Fruit fly (Drosophila melanogaster): ENCODE measurements around the gene CG14689.

dm6 chr3R:10711148-10711547, at the start of gene CG14689:
- TF ChIP-seq org-1 (GFP tag; optimal IDR thresholded peaks at IDR 0.05) (no peak), jing (GFP tag; optimal IDR thresholded peaks at IDR 0.05) (no peak), CG10654 (GFP tag; optimal IDR thresholded peaks at IDR 0.05) (no peak), lola (GFP tag; optimal IDR thresholded peaks at IDR 0.05) (no peak)

Measured in whole organism, embryonic.